Fruit fly (Drosophila melanogaster) whole organism, pupa: ENCODE data around the gene side-IV.
A peak's percentile ranks its signal among the peaks of the same experiment; 100 is the strongest.

Experiments used
- EcR ChIP-seq: fragments of 200-800 bp; sonication (Bioruptor generic); optimal IDR thresholded peaks from 3 replicates; lab custom pipeline; 2019; ENCODE audit warnings: missing biosample characterization, missing genetic modification characterization, mild to moderate bottlenecking, moderate library complexity, missing genetic modification reagents
- Pif1B ChIP-seq: fragments of 200-800 bp; sonication (Bioruptor generic); optimal IDR thresholded peaks from 3 replicates; lab custom pipeline; 2016; ENCODE audit warnings: missing biosample characterization, missing genetic modification characterization
- fd96Ca ChIP-seq: fragments of 200-800 bp; sonication (Bioruptor generic); IDR thresholded peaks from 3 replicates; pipeline ENCODE4 v1.3.6; 2022; ENCODE audit warnings: missing biosample characterization, missing genetic modification characterization

dm6 chr3R:13450338-13450737, at the start of gene side-IV:
- TF ChIP-seq fd96Ca (GFP tag; lab: Robert Waterston, UW) (peak; percentile 26; the same call in 1 of the 3 replicates), Pif1B (GFP tag; lab: Kevin White, UChicago) (no peak), EcR (GFP tag; lab: Kevin White, UChicago) (no peak)
